Fruit fly (Drosophila melanogaster) whole organism, wandering third instar larva: ENCODE results near the gene NHP2.

Experiments
- CG9705 ChIP-seq: fragments of 200-800 bp; sonication (Bioruptor generic); optimal IDR thresholded peaks from 2 replicates; lab custom pipeline; 2018; ENCODE audit warnings: missing biosample characterization, mild to moderate bottlenecking, missing genetic modification characterization
- Dfd ChIP-seq: fragments of >200 bp; optimal IDR thresholded peaks from 2 replicates; lab custom pipeline; 2017; ENCODE audit warnings: missing biosample characterization, missing genetic modification characterization
- Mio ChIP-seq: sonication (Bioruptor generic); optimal IDR thresholded peaks from 2 replicates; lab custom pipeline; 2016; ENCODE audit warnings: missing biosample characterization, missing genetic modification characterization
- OdsH ChIP-seq: fragments of 200-800 bp; sonication (Bioruptor generic); optimal IDR thresholded peaks from 2 replicates; lab custom pipeline; 2016; ENCODE audit warnings: missing biosample characterization, mild to moderate bottlenecking, missing genetic modification characterization
- br ChIP-seq: fragments of 200-800 bp; sonication (Bioruptor generic); optimal IDR thresholded peaks from 2 replicates; lab custom pipeline; 2016; ENCODE audit warnings: missing biosample characterization, missing genetic modification characterization
- brk ChIP-seq: fragments of 200-800 bp; sonication (Bioruptor generic); optimal IDR thresholded peaks from 2 replicates; lab custom pipeline; 2016; ENCODE audit warnings: missing biosample characterization, mild to moderate bottlenecking, missing genetic modification characterization
- dl ChIP-seq, 2 experiments: fragments of 175-275, 200-275 bp in 1 of 2; fragments of 200-275 bp in 1 of 2; sonication (Bioruptor generic); optimal IDR thresholded peaks; lab custom pipeline; 2018; ENCODE audit warnings: mild to moderate bottlenecking in 2 of 2, missing biosample characterization in 2 of 2, missing genetic modification characterization in 2 of 2, moderate library complexity in 2 of 2; ENCODE audit not compliant: partially characterized antibody in 2 of 2, insufficient read depth in 1 of 2
- fru ChIP-seq: fragments of 200-800 bp; sonication (Bioruptor generic); optimal IDR thresholded peaks from 3 replicates; lab custom pipeline; 2016; ENCODE audit warnings: missing biosample characterization, mild to moderate bottlenecking, missing genetic modification characterization
- h ChIP-seq: fragments of 200-800 bp; sonication (Bioruptor generic); optimal IDR thresholded peaks from 3 replicates; lab custom pipeline; 2016; ENCODE audit warnings: missing biosample characterization, mild to moderate bottlenecking, missing genetic modification characterization
- jim ChIP-seq: fragments of 175-275, 200-325 bp; sonication (Bioruptor generic); optimal IDR thresholded peaks from 2 replicates; lab custom pipeline; 2016; ENCODE audit warnings: missing biosample characterization, mild to moderate bottlenecking, missing genetic modification characterization
- lola ChIP-seq: fragments of >200 bp; optimal IDR thresholded peaks from 2 replicates; lab custom pipeline; 2017; ENCODE audit warnings: missing biosample characterization, missing genetic modification characterization
- pan ChIP-seq: fragments of >200 bp; optimal IDR thresholded peaks from 2 replicates; lab custom pipeline; 2017
- psq ChIP-seq: fragments of 200-800 bp; sonication (Bioruptor generic); optimal IDR thresholded peaks from 3 replicates; lab custom pipeline; 2017; ENCODE audit warnings: missing biosample characterization, mild to moderate bottlenecking, missing genetic modification characterization, moderate library complexity
- rgr ChIP-seq: fragments of 200-800 bp; sonication (Bioruptor generic); optimal IDR thresholded peaks from 3 replicates; lab custom pipeline; 2016; ENCODE audit warnings: missing biosample characterization, mild to moderate bottlenecking, missing genetic modification characterization

DNA sequence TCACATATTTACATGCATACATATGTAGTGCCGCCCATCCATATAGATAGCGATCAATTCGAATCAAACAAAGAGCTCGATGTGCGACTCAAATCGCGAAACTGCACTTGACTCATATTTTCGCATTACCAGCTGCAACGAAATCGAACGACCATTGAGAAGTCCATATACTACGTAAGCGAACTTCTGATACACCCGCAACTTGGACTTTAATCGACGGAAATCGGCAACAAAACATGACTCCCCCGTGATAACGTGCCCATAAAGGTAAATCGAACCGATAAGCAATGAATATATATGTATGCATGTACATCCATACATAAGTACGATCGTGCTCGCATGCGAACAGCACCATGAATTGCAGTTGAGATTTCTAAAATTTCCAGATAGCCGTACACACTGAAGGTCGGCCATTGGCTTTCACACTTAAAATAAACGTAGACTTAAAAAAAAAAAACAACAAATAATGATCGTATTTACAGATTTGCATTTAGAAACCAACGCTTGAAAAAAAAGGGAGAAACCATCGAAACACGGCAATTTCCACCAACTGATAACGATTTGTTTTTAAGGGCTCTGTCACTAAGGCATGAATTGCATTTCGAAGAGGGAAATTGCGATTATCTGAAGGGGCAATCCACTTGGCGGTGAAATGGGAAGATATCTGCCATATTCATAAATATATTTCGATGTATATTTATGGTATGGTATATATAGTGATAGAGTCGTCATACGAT is 19.2 kb downstream of the NHP2 start:
- TF ChIP-seq lola (no peak), h (GFP tag; lab: Kevin White, UChicago) (no peak), br (GFP tag; lab: Kevin White, UChicago) (no peak), brk (no peak), psq (GFP tag; lab: Kevin White, UChicago) (no peak), Mio (no peak), dl (GFP tag; optimal IDR thresholded peaks at IDR 0.05; lab: Kevin White, UChicago; ENCODE audit: insufficient read depth in 1 of 2, partially characterized antibody in 2 of 2) (no peak), CG9705 (GFP tag; lab: Kevin White, UChicago) (no peak), rgr (GFP tag; lab: Kevin White, UChicago) (no peak), pan (lab: Kevin White, UChicago) (no peak), OdsH (GFP tag; lab: Kevin White, UChicago) (no peak), Dfd (GFP tag; lab: Kevin White, UChicago) (no peak), jim (GFP tag; lab: Kevin White, UChicago) (no peak), fru (GFP tag; lab: Kevin White, UChicago) (no peak)
